Fruit fly (Drosophila melanogaster) whole organism, prepupa: ENCODE results near the gene Jwa.

Experiments used
- CG10631 ChIP-seq: fragments of 200-800 bp; sonication (Bioruptor generic); optimal IDR thresholded peaks from 2 replicates; lab custom pipeline; 2016; ENCODE audit warnings: missing biosample characterization, missing genetic modification characterization
- CG10669 ChIP-seq: fragments of 200-800 bp; sonication (Bioruptor generic); optimal IDR thresholded peaks from 3 replicates; lab custom pipeline; 2018; ENCODE audit warnings: missing biosample characterization, mild to moderate bottlenecking, missing genetic modification characterization, moderate library complexity
- CG11294 ChIP-seq: fragments of 200-800 bp; sonication (Bioruptor generic); IDR thresholded peaks from 2 replicates; pipeline ENCODE4 v1.3.6; 2022; ENCODE audit warnings: missing biosample characterization, missing genetic modification characterization
- CG15336 ChIP-seq: fragments of 200-800 bp; sonication (Bioruptor generic); IDR thresholded peaks from 2 replicates; pipeline ENCODE4 v1.3.6; 2022; ENCODE audit warnings: missing biosample characterization, missing genetic modification characterization
- CG1621 ChIP-seq: fragments of 200-800 bp; sonication (Bioruptor generic); optimal IDR thresholded peaks from 3 replicates; lab custom pipeline; 2018; ENCODE audit warnings: missing biosample characterization, mild to moderate bottlenecking, missing genetic modification characterization
- CG3032 ChIP-seq: fragments of 200-800 bp; optimal IDR thresholded peaks from 2 replicates; lab custom pipeline; 2019; ENCODE audit warnings: missing biosample characterization, mild to moderate bottlenecking, missing genetic modification characterization, moderate library complexity
- CG31627 ChIP-seq: fragments of 200-800 bp; sonication (Bioruptor generic); optimal IDR thresholded peaks from 3 replicates; lab custom pipeline; 2016; ENCODE audit warnings: missing biosample characterization, missing genetic modification characterization
- CG32006 ChIP-seq: fragments of 200-800 bp; sonication (Bioruptor generic); optimal IDR thresholded peaks from 3 replicates; lab custom pipeline; 2017; ENCODE audit warnings: missing biosample characterization, mild to moderate bottlenecking, missing genetic modification characterization
- CG34406 ChIP-seq: fragments of 200-800 bp; sonication (Bioruptor generic); optimal IDR thresholded peaks from 3 replicates; lab custom pipeline; 2016; ENCODE audit warnings: missing biosample characterization, missing genetic modification characterization
- CG3919 ChIP-seq: fragments of 200-800 bp; sonication (Bioruptor generic); optimal IDR thresholded peaks from 3 replicates; lab custom pipeline; 2016; ENCODE audit warnings: missing biosample characterization, missing genetic modification characterization
- CG4318 ChIP-seq: fragments of 200-800 bp; sonication (Bioruptor generic); optimal IDR thresholded peaks from 3 replicates; lab custom pipeline; 2017; ENCODE audit warnings: missing biosample characterization, mild to moderate bottlenecking, missing genetic modification characterization
- CG6163 ChIP-seq: fragments of 200-800 bp; sonication (Bioruptor generic); IDR thresholded peaks from 3 replicates; pipeline ENCODE4 v1.3.6; 2022; ENCODE audit warnings: missing biosample characterization, missing genetic modification characterization
- CG6792 ChIP-seq: fragments of 200-800 bp; sonication (Bioruptor generic); optimal IDR thresholded peaks from 3 replicates; lab custom pipeline; 2016; ENCODE audit warnings: missing biosample characterization, missing genetic modification characterization
- CG6854 ChIP-seq: fragments of 200-800 bp; sonication (Bioruptor generic); optimal IDR thresholded peaks from 2 replicates; lab custom pipeline; 2017; ENCODE audit warnings: missing biosample characterization, mild to moderate bottlenecking, missing genetic modification characterization
- CG8119 ChIP-seq: fragments of 200-800 bp; sonication (Bioruptor generic); IDR thresholded peaks from 3 replicates; pipeline ENCODE4 v1.3.6; 2022; ENCODE audit warnings: missing biosample characterization, missing genetic modification characterization
- CG8319 ChIP-seq: fragments of 200-800 bp; sonication (Bioruptor generic); optimal IDR thresholded peaks from 3 replicates; lab custom pipeline; 2016; ENCODE audit warnings: missing biosample characterization, missing genetic modification characterization
- CG8632 ChIP-seq: fragments of 200-800 bp; sonication (Bioruptor generic); optimal IDR thresholded peaks from 3 replicates; lab custom pipeline; 2016; ENCODE audit warnings: missing biosample characterization, missing genetic modification characterization
- CG9139 ChIP-seq: fragments of 200-800 bp; sonication (Bioruptor generic); optimal IDR thresholded peaks from 3 replicates; lab custom pipeline; 2017; ENCODE audit warnings: missing biosample characterization, mild to moderate bottlenecking, missing genetic modification characterization
- Eip75B ChIP-seq: fragments of 200-800 bp; sonication (Bioruptor generic); optimal IDR thresholded peaks from 3 replicates; lab custom pipeline; 2016; ENCODE audit warnings: missing biosample characterization, missing genetic modification characterization
- Eip78C ChIP-seq: fragments of 200-800 bp; sonication (Bioruptor generic); peaks from one replicate; lab custom pipeline; 2016; ENCODE audit warnings: missing biosample characterization, missing genetic modification characterization
- Ets96B ChIP-seq: fragments of 200-800 bp; optimal IDR thresholded peaks from 2 replicates; lab custom pipeline; 2019; ENCODE audit warnings: missing biosample characterization, mild to moderate bottlenecking, missing genetic modification characterization, moderate library complexity
- Hr38 ChIP-seq: sonication (Bioruptor generic); optimal IDR thresholded peaks from 2 replicates; lab custom pipeline; 2016; ENCODE audit warnings: missing biosample characterization, missing genetic modification characterization
- Met ChIP-seq: fragments of 200-800 bp; sonication (Bioruptor generic); optimal IDR thresholded peaks from 3 replicates; lab custom pipeline; 2016; ENCODE audit warnings: missing biosample characterization, missing genetic modification characterization
- OdsH ChIP-seq: fragments of 200-800 bp; sonication (Bioruptor generic); optimal IDR thresholded peaks from 3 replicates; lab custom pipeline; 2016; ENCODE audit warnings: missing biosample characterization, missing genetic modification characterization
- Smox ChIP-seq: fragments of 200-800 bp; sonication (Bioruptor generic); optimal IDR thresholded peaks from 3 replicates; lab custom pipeline; 2016; ENCODE audit warnings: missing biosample characterization, missing genetic modification characterization
- Sox14 ChIP-seq: fragments of 200-800 bp; sonication (Bioruptor generic); optimal IDR thresholded peaks from 3 replicates; lab custom pipeline; 2016; ENCODE audit warnings: missing biosample characterization, missing genetic modification characterization
- acj6 ChIP-seq: fragments of 200-800 bp; sonication (Bioruptor generic); optimal IDR thresholded peaks from 3 replicates; lab custom pipeline; 2016; ENCODE audit warnings: missing biosample characterization, missing genetic modification characterization
- dac ChIP-seq: fragments of 200-800 bp; sonication (Bioruptor generic); optimal IDR thresholded peaks from 2 replicates; lab custom pipeline; 2017; ENCODE audit warnings: missing biosample characterization, mild to moderate bottlenecking, missing genetic modification characterization
- dsx ChIP-seq: fragments of 200-800 bp; optimal IDR thresholded peaks from 3 replicates; lab custom pipeline; 2019; ENCODE audit warnings: missing biosample characterization, mild to moderate bottlenecking, missing genetic modification characterization, moderate library complexity; ENCODE audit not compliant: poor library complexity, severe bottlenecking
- eg ChIP-seq: fragments of 200-800 bp; sonication (Bioruptor generic); IDR thresholded peaks from 3 replicates; pipeline ENCODE4 v1.3.6; 2022; ENCODE audit warnings: missing biosample characterization, missing genetic modification characterization
- esn ChIP-seq: fragments of 200-800 bp; sonication (Bioruptor generic); optimal IDR thresholded peaks from 2 replicates; lab custom pipeline; 2016; ENCODE audit warnings: missing biosample characterization, mild to moderate bottlenecking, missing genetic modification characterization, moderate library complexity
- fd59A ChIP-seq: fragments of 200-800 bp; sonication (Bioruptor generic); optimal IDR thresholded peaks from 2 replicates; lab custom pipeline; 2017; ENCODE audit warnings: missing biosample characterization, mild to moderate bottlenecking, missing genetic modification characterization, missing genetic modification reagents
- fkh ChIP-seq: fragments of 200-800 bp; sonication (Bioruptor generic); optimal IDR thresholded peaks from 3 replicates; lab custom pipeline; 2017; ENCODE audit warnings: missing biosample characterization, mild to moderate bottlenecking, missing genetic modification characterization, moderate library complexity
- net ChIP-seq: fragments of 200-800 bp; sonication (Bioruptor generic); optimal IDR thresholded peaks from 3 replicates; lab custom pipeline; 2016; ENCODE audit warnings: missing biosample characterization, missing genetic modification characterization
- pdm3 ChIP-seq: fragments of 200-800 bp; sonication (Bioruptor generic); optimal IDR thresholded peaks from 3 replicates; lab custom pipeline; 2016; ENCODE audit warnings: missing biosample characterization, missing genetic modification characterization
- salr ChIP-seq, 2 experiments: fragments of 200-800 bp; sonication (Bioruptor generic); optimal IDR thresholded peaks; 3 replicates each; lab custom pipeline; 2016 to 2018; ENCODE audit warnings: missing biosample characterization in 2 of 2, missing genetic modification characterization in 2 of 2, mild to moderate bottlenecking in 1 of 2
- ss ChIP-seq, 2 experiments: fragments of 200-800 bp; sonication (Bioruptor generic); optimal IDR thresholded peaks; 2 replicates in 1 of 2; 3 replicates in 1 of 2; lab custom pipeline; 2017 to 2018; ENCODE audit warnings: mild to moderate bottlenecking in 2 of 2, missing biosample characterization in 2 of 2, missing genetic modification characterization in 2 of 2, moderate library complexity in 1 of 2
- topi ChIP-seq: fragments of 200-800 bp; sonication (Bioruptor generic); optimal IDR thresholded peaks from 3 replicates; lab custom pipeline; 2016; ENCODE audit warnings: missing biosample characterization, missing genetic modification characterization
- vri ChIP-seq: fragments of 200-800 bp; sonication (Bioruptor generic); optimal IDR thresholded peaks from 3 replicates; lab custom pipeline; 2016; ENCODE audit warnings: missing biosample characterization, mild to moderate bottlenecking, missing genetic modification characterization

The Jwa gene

DNA sequence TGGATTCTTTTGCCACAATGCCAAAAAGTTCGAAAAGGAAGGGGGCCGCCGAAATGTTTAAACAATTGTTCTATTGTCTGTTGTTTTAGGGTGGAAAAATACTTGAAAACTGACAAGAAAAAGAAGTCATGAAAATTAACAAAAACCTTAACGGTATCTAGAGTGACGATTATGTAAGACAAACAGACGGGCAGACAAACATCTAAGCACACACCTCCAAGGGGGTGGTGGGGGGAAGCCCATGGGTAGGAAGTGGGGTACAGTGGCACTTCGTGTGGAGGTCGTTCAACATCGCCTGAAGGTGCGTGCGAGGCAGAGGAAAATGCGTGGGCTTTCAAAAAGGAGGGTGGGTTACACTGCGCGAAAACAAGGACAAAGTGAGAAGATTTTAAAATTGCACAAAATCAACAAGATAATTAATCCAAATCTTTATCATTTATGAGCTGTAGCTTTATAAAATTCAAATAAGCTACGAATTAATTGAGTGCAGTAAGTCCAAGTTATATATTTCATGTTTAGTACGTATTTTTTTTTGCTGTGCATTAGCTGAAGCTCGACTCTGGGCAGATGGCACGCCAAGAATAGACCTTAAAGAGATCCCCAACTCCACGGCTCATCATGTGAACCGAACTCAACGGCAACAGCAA, 12.0 kb upstream of the Jwa start:
- TF ChIP-seq CG4318 (GFP tag; lab: Kevin White, UChicago) (no peak), CG3919 (GFP tag; lab: Kevin White, UChicago) (peak; percentile 46), CG6854 (GFP tag; lab: Kevin White, UChicago) (no peak), CG8319 (GFP tag; lab: Kevin White, UChicago) (no peak), CG1621 (peak; percentile 8), acj6 (GFP tag; lab: Kevin White, UChicago) (no peak), CG6792 (no peak), CG11294 (GFP tag; lab: Robert Waterston, UW) (0 out of 2 replicates have a peak, but pooled peaks have one; percentile 22), CG8119 (peak; percentile 36; the same call in 1 of the 3 replicates), CG31627 (GFP tag; lab: Kevin White, UChicago) (no peak), CG3032 (tag; lab: Kevin White, UChicago) (peak; percentile 29), CG6163 (peak; percentile 60; the same call in 2 of the 3 replicates), Ets96B (tag; lab: Kevin White, UChicago) (peak; percentile 50), CG10631 (GFP tag; lab: Kevin White, UChicago) (peak; percentile 27), ss (GFP tag; optimal IDR thresholded peaks at IDR 0.05; lab: Kevin White, UChicago) (peak in 1 of 2 experiments; percentile 44), Eip75B (GFP tag; lab: Kevin White, UChicago) (peak; percentile 15), Smox (GFP tag; lab: Kevin White, UChicago) (no peak), Met (no peak), net (GFP tag; lab: Kevin White, UChicago) (no peak), pdm3 (GFP tag; lab: Kevin White, UChicago) (peak; percentile 1), Eip78C (GFP tag; lab: Kevin White, UChicago) (peak; percentile 61), fd59A (GFP tag; lab: Kevin White, UChicago) (peak; percentile 5), CG15336 (peak; percentile 32; the same call in 1 of the 2 replicates), eg (GFP tag; lab: Robert Waterston, UW) (no peak), CG8632 (no peak), Sox14 (peak; percentile 1), OdsH (GFP tag; lab: Kevin White, UChicago) (peak; percentile 1), fkh (GFP tag; lab: Kevin White, UChicago) (peak; percentile 84), dac (no peak), topi (GFP tag; lab: Kevin White, UChicago) (no peak), dsx (GFP tag; lab: Kevin White, UChicago) (no peak), CG10669 (GFP tag; lab: Kevin White, UChicago) (peak; percentile 25)

DNA sequence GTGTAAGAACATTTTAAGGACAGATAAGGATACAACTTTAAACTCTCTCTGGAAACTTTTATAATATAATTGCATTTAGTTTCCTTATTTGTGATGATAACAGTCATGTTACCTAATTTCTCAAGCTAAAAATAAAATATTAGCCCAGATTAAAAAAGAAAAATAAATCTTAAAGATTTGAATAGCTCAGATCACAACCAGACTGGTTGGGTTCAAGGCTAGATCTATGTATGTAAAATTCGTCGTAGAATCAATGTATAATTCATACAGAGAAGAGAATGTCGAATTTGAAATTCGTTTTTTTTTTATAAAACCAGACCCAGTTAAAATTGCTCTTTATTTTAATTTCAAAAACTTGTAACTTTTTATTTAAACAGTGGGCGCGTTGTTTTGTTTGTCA, 8.6 kb upstream of the Jwa start:
- TF ChIP-seq CG1621 (no peak), CG3919 (GFP tag; lab: Kevin White, UChicago) (no peak), CG34406 (no peak), salr (GFP tag; optimal IDR thresholded peaks at IDR 0.05; lab: Kevin White, UChicago) (no peak), fkh (GFP tag; lab: Kevin White, UChicago) (no peak), CG32006 (GFP tag; lab: Kevin White, UChicago) (no peak), vri (no peak), esn (GFP tag; lab: Kevin White, UChicago) (no peak), ss (GFP tag; optimal IDR thresholded peaks at IDR 0.05; lab: Kevin White, UChicago) (no peak), Hr38 (GFP tag; lab: Kevin White, UChicago) (no peak), topi (GFP tag; lab: Kevin White, UChicago) (no peak), pdm3 (GFP tag; lab: Kevin White, UChicago) (no peak), CG9139 (GFP tag; lab: Kevin White, UChicago) (no peak)
